In the genomic region with DNA sequence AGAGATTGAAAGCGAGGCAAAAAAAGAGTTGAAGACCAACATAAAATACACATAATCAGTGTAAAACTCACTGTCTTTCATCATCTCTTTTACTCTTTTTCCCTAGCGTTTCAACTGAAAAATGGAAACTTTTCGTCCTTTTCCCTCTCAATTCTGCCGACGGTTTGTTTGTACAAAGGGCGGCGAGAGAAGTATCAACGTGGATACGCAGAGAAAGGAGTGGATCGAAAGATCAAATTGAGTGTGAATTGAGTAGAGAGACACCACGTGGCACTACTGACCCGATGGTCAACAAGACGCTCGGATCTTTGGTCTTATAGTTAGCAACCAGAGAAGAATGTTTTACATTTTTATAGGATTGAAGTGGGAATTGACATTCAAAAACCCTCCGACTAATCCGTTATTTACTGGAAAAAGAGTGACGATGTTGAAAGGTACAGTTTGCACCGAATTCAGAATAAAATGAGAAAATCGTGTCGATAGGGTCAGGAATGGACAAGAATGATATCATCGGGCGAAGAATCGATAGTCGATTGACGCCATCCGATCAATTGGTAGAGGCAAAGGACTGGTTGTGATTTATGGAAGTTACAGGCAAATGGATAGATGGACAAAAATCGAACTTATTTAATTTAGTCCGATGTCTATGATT, we compare ENCODE assay signal across 7 worm cellular contexts.
TF ChIP-seq lines count a peak whose summit lies in the region.

No protein-coding gene starts in this region.

TF ChIP-seq in whole organism, L1 larva, 84 proteins besides CTCF, POLR2A, EP300 and RAD21 (continues in another document):
- no peak for TF ChIP-seq nhr-11 (tag; optimal IDR thresholded peaks at IDR 0.05; lab: Kevin White, UChicago)
- peak; percentile 46 for TF ChIP-seq nhr-237 (tag; optimal IDR thresholded peaks at IDR 0.05; lab: Kevin White, UChicago)
- TF ChIP-seq nhr-71 (tag; optimal IDR thresholded peaks at IDR 0.05; lab: Kevin White, UChicago) = peak; percentile 88
- TF ChIP-seq lin-14 (GFP tag; optimal IDR thresholded peaks at IDR 0.05; lab: Kevin White, UChicago) = peak; percentile 89
- peak; percentile 97 for TF ChIP-seq nhr-20 (tag; optimal IDR thresholded peaks at IDR 0.05; lab: Kevin White, UChicago)
- peak in 1 of 2 experiments; percentile 25 for TF ChIP-seq egl-27 (tag; optimal IDR thresholded peaks at IDR 0.05; lab: Kevin White, UChicago)
- peak; percentile 20 for TF ChIP-seq unc-130 (tag; optimal IDR thresholded peaks at IDR 0.05; lab: Kevin White, UChicago)
- peak; percentile 30 for TF ChIP-seq rnt-1 (tag; optimal IDR thresholded peaks at IDR 0.05; lab: Kevin White, UChicago)
- no peak for TF ChIP-seq aly-2 (tag; optimal IDR thresholded peaks at IDR 0.05; lab: Kevin White, UChicago)
- TF ChIP-seq unc-98 (GFP tag; IDR thresholded peaks at IDR 0.05; lab: Robert Waterston, UW) = no peak
- no peak for TF ChIP-seq mab-9 (GFP tag; IDR thresholded peaks at IDR 0.05; lab: Robert Waterston, UW)
- no peak for TF ChIP-seq ets-5 (GFP tag; IDR thresholded peaks at IDR 0.05; lab: Robert Waterston, UW)

TF ChIP-seq in whole organism, L2 larva, 48 proteins besides CTCF, POLR2A, EP300 and RAD21 (continues in another document):
- TF ChIP-seq ceh-82 (tag; optimal IDR thresholded peaks at IDR 0.05; lab: Kevin White, UChicago) (no peak), fos-1 (tag; optimal IDR thresholded peaks at IDR 0.05; lab: Kevin White, UChicago) (peak; percentile 58), blmp-1 (tag; optimal IDR thresholded peaks at IDR 0.05; lab: Kevin White, UChicago; ENCODE audit: insufficient read depth) (peak; percentile 49), nhr-6 (tag; optimal IDR thresholded peaks at IDR 0.05; lab: Kevin White, UChicago) (peak; percentile 49), nhr-12 (tag; optimal IDR thresholded peaks at IDR 0.05; lab: Kevin White, UChicago) (no peak), unc-39 (tag; optimal IDR thresholded peaks at IDR 0.05; lab: Kevin White, UChicago) (no peak), ztf-1 (GFP tag; conservative IDR thresholded peaks at IDR 0.05; lab: Robert Waterston, UW) (no peak), sma-9 (GFP tag; optimal IDR thresholded peaks at IDR 0.05; lab: Kevin White, UChicago) (peak; percentile 97), sma-9 (tag; optimal IDR thresholded peaks at IDR 0.05; lab: Kevin White, UChicago) (no peak), nhr-25 (tag; optimal IDR thresholded peaks at IDR 0.05; lab: Kevin White, UChicago) (peak; percentile 79), crh-2 (tag; optimal IDR thresholded peaks at IDR 0.05; lab: Kevin White, UChicago) (peak; percentile 94), unc-62 (GFP tag; optimal IDR thresholded peaks at IDR 0.05; lab: Kevin White, UChicago) (no peak)

TF ChIP-seq in whole organism, L3 larva, 47 proteins besides CTCF, POLR2A, EP300 and RAD21 (continues in another document):
- TF ChIP-seq egl-27 (tag; optimal IDR thresholded peaks at IDR 0.05; lab: Kevin White, UChicago) (no peak), pha-4 (tag; optimal IDR thresholded peaks at IDR 0.05; lab: Kevin White, UChicago) (peak; percentile 97), elt-2 (tag; optimal IDR thresholded peaks at IDR 0.05; lab: Kevin White, UChicago) (peak; percentile 73), jun-1 (tag; optimal IDR thresholded peaks at IDR 0.05; lab: Kevin White, UChicago) (peak; percentile 62), ztf-4 (tag; optimal IDR thresholded peaks at IDR 0.05; lab: Kevin White, UChicago) (peak; percentile 34), nfya-1 (tag; optimal IDR thresholded peaks at IDR 0.05; lab: Kevin White, UChicago; ENCODE audit: insufficient read depth) (peak; percentile 43), ama-1 (optimal IDR thresholded peaks at IDR 0.05; lab: Kevin White, UChicago) (peak; percentile 41), ceh-9 (tag; optimal IDR thresholded peaks at IDR 0.05; lab: Kevin White, UChicago) (no peak), nhr-43 (tag; optimal IDR thresholded peaks at IDR 0.05; lab: Kevin White, UChicago; ENCODE audit: poor library complexity, severe bottlenecking) (peak; percentile 11), pqm-1 (tag; optimal IDR thresholded peaks at IDR 0.05; lab: Kevin White, UChicago) (peak; percentile 76), nhr-25 (tag; optimal IDR thresholded peaks at IDR 0.05; lab: Kevin White, UChicago) (peak; percentile 34), nhr-77 (tag; optimal IDR thresholded peaks at IDR 0.05; lab: Kevin White, UChicago) (no peak)

TF ChIP-seq in whole organism, L4 larva, 104 proteins besides CTCF, POLR2A, EP300 and RAD21 (continues in another document):
- TF ChIP-seq spr-3 (GFP tag; optimal IDR thresholded peaks at IDR 0.05; lab: Kevin White, UChicago) (no peak), ZK546.5 (tag; optimal IDR thresholded peaks at IDR 0.05; lab: Kevin White, UChicago) (no peak), hlh-30 (tag; optimal IDR thresholded peaks at IDR 0.05; lab: Kevin White, UChicago; ENCODE audit: insufficient read depth) (peak; percentile 77), ceh-32 (tag; optimal IDR thresholded peaks at IDR 0.05; lab: Kevin White, UChicago; ENCODE audit: poor library complexity) (no peak), mdl-1 (tag; optimal IDR thresholded peaks at IDR 0.05; lab: Kevin White, UChicago) (peak; percentile 64 to 84), daf-16 (GFP tag; optimal IDR thresholded peaks at IDR 0.05; lab: Kevin White, UChicago) (peak in 1 of 2 experiments; percentile 39), daf-16 (tag; optimal IDR thresholded peaks at IDR 0.05; lab: Kevin White, UChicago) (peak; percentile 84), lin-1 (GFP tag; IDR thresholded peaks at IDR 0.05; lab: Robert Waterston, UW) (0 out of 2 replicates have a peak, but pooled peaks have one; percentile 12), mxl-2 (GFP tag; conservative IDR thresholded peaks at IDR 0.05; lab: Robert Waterston, UW) (no peak), zip-2 (tag; optimal IDR thresholded peaks at IDR 0.05; lab: Kevin White, UChicago) (peak; percentile 33)

TF ChIP-seq in whole organism, late embryonic, 69 proteins besides CTCF, POLR2A, EP300 and RAD21 (continues in another document):
- no peak for TF ChIP-seq madf-2 (tag; optimal IDR thresholded peaks at IDR 0.05; lab: Kevin White, UChicago)
- peak; percentile 18 for TF ChIP-seq ceh-34 (tag; optimal IDR thresholded peaks at IDR 0.05; lab: Kevin White, UChicago)
- TF ChIP-seq pag-3 (tag; optimal IDR thresholded peaks at IDR 0.05; lab: Kevin White, UChicago; ENCODE audit: borderline replicate concordance) = no peak
- no peak for TF ChIP-seq ceh-24 (tag; optimal IDR thresholded peaks at IDR 0.05; lab: Kevin White, UChicago)
- TF ChIP-seq ceh-2 (tag; optimal IDR thresholded peaks at IDR 0.05; lab: Kevin White, UChicago) = no peak
- no peak for TF ChIP-seq ceh-9 (tag; optimal IDR thresholded peaks at IDR 0.05; lab: Kevin White, UChicago)
- TF ChIP-seq hlh-8 (tag; optimal IDR thresholded peaks at IDR 0.05; lab: Kevin White, UChicago) = no peak
- peak; percentile 14 for TF ChIP-seq ceh-18 (tag; optimal IDR thresholded peaks at IDR 0.05; lab: Kevin White, UChicago)
- no peak for TF ChIP-seq ref-2 (tag; optimal IDR thresholded peaks at IDR 0.05; lab: Kevin White, UChicago)
- no peak for TF ChIP-seq C38D4.7 (GFP tag; optimal IDR thresholded peaks at IDR 0.05; lab: Kevin White, UChicago)
- no peak for TF ChIP-seq ztf-16 (tag; optimal IDR thresholded peaks at IDR 0.05; lab: Kevin White, UChicago)
- TF ChIP-seq mec-3 (tag; optimal IDR thresholded peaks at IDR 0.05; lab: Kevin White, UChicago; ENCODE audit: borderline replicate concordance) = no peak
- no peak for TF ChIP-seq ttx-3 (tag; optimal IDR thresholded peaks at IDR 0.05; lab: Kevin White, UChicago)
- TF ChIP-seq unc-86 (tag; optimal IDR thresholded peaks at IDR 0.05; lab: Kevin White, UChicago) = no peak

TF ChIP-seq in whole organism, mixed stage, embryonic, 35 proteins besides CTCF, POLR2A, EP300 and RAD21:
- TF ChIP-seq nhr-237 (tag; optimal IDR thresholded peaks at IDR 0.05; lab: Kevin White, UChicago) = no peak
- no peak for TF ChIP-seq tbx-8 (GFP tag; optimal IDR thresholded peaks at IDR 0.05; lab: Kevin White, UChicago)
- peak; percentile 7 for TF ChIP-seq hlh-1 (tag; optimal IDR thresholded peaks at IDR 0.05; lab: Kevin White, UChicago)
- TF ChIP-seq mls-2 (tag; optimal IDR thresholded peaks at IDR 0.05; lab: Kevin White, UChicago) = no peak

TF ChIP-seq in whole organism, young adult, 124 proteins besides CTCF, POLR2A, EP300 and RAD21 (continues in another document):
- TF ChIP-seq tbx-9 (tag; optimal IDR thresholded peaks at IDR 0.05; lab: Kevin White, UChicago; ENCODE audit: borderline replicate concordance) (no peak), K12H6.12 (tag; optimal IDR thresholded peaks at IDR 0.05; lab: Kevin White, UChicago) (no peak), T07F8.4 (tag; optimal IDR thresholded peaks at IDR 0.05; lab: Kevin White, UChicago) (no peak), zfh-2 (GFP tag; conservative IDR thresholded peaks at IDR 0.05; lab: Robert Waterston, UW) (no peak), ceh-27 (GFP tag; optimal IDR thresholded peaks at IDR 0.05; lab: Kevin White, UChicago) (no peak), ztf-25 (GFP tag; IDR thresholded peaks at IDR 0.05; lab: Robert Waterston, UW) (no peak), ceh-58 (GFP tag; IDR thresholded peaks at IDR 0.05; lab: Robert Waterston, UW) (no peak), B0035.1 (tag; optimal IDR thresholded peaks at IDR 0.05; lab: Kevin White, UChicago) (no peak), nfyb-1 (GFP tag; IDR thresholded peaks at IDR 0.05; lab: Robert Waterston, UW) (no peak), unc-130 (GFP tag; optimal IDR thresholded peaks at IDR 0.05; lab: Kevin White, UChicago) (no peak), madf-3 (GFP tag; IDR thresholded peaks at IDR 0.05; lab: Robert Waterston, UW) (no peak), sptf-2 (GFP tag; optimal IDR thresholded peaks at IDR 0.05; lab: Kevin White, UChicago) (no peak), efl-1 (GFP tag; optimal IDR thresholded peaks at IDR 0.05; lab: Kevin White, UChicago) (no peak), B0019.2 (GFP tag; conservative IDR thresholded peaks at IDR 0.05; lab: Robert Waterston, UW) (no peak), madf-10 (tag; optimal IDR thresholded peaks at IDR 0.05; lab: Kevin White, UChicago) (no peak), F55B11.4 (tag; optimal IDR thresholded peaks at IDR 0.05; lab: Kevin White, UChicago; ENCODE audit: borderline replicate concordance, insufficient read depth) (no peak), mes-4 (tag; optimal IDR thresholded peaks at IDR 0.05; lab: Kevin White, UChicago) (no peak), T26A5.8 (tag; optimal IDR thresholded peaks at IDR 0.05; lab: Kevin White, UChicago) (no peak), tlf-1 (GFP tag; optimal IDR thresholded peaks at IDR 0.05; lab: Kevin White, UChicago) (peak; percentile 20), repo-1 (tag; optimal IDR thresholded peaks at IDR 0.05; lab: Kevin White, UChicago) (no peak), hmg-20 (GFP tag; IDR thresholded peaks at IDR 0.05; lab: Robert Waterston, UW) (no peak), F33H1.4 (GFP tag; IDR thresholded peaks at IDR 0.05; lab: Robert Waterston, UW) (no peak), cebp-2 (GFP tag; IDR thresholded peaks at IDR 0.05; lab: Robert Waterston, UW) (no peak), him-1 (tag; optimal IDR thresholded peaks at IDR 0.05; lab: Kevin White, UChicago) (no peak), Y95B8A.8 (GFP tag; IDR thresholded peaks at IDR 0.05; lab: Robert Waterston, UW) (no peak), bed-1 (GFP tag; IDR thresholded peaks at IDR 0.05; lab: Robert Waterston, UW) (no peak), mcd-1 (GFP tag; IDR thresholded peaks at IDR 0.05; lab: Robert Waterston, UW) (no peak)
